Fruit fly (Drosophila melanogaster) whole organism, embryonic: ENCODE results near the gene Hsp83.
A peak's percentile ranks its signal among the peaks of the same experiment; 100 is the strongest.

Experiments used
- Abd-B ChIP-seq: fragments of 200-800 bp; sonication (Bioruptor generic); optimal IDR thresholded peaks from 2 replicates; lab custom pipeline; 2018; ENCODE audit warnings: missing biosample characterization, mild to moderate bottlenecking, missing genetic modification characterization, moderate library complexity
- Bdp1 ChIP-seq: fragments of 200-800 bp; sonication (Bioruptor generic); optimal IDR thresholded peaks from 3 replicates; lab custom pipeline; 2016; ENCODE audit warnings: missing biosample characterization, missing genetic modification characterization
- CG11456 ChIP-seq: fragments of 200-800 bp; sonication (Bioruptor generic); IDR thresholded peaks from 3 replicates; pipeline ENCODE4 v1.3.6; 2022; ENCODE audit warnings: missing biosample characterization, missing genetic modification characterization
- CG11695 ChIP-seq: fragments of 200-800 bp; sonication (Bioruptor generic); IDR thresholded peaks from 3 replicates; pipeline ENCODE4 v1.3.6; 2022; ENCODE audit warnings: missing biosample characterization, missing genetic modification characterization
- CG12155 ChIP-seq: fragments of 200-800 bp; sonication (Bioruptor generic); optimal IDR thresholded peaks from 3 replicates; lab custom pipeline; 2016; ENCODE audit warnings: missing biosample characterization, missing genetic modification characterization
- CG1233 ChIP-seq: fragments of 200-800 bp; sonication (Bioruptor generic); optimal IDR thresholded peaks from 4 replicates; lab custom pipeline; 2018; ENCODE audit warnings: missing biosample characterization, mild to moderate bottlenecking, missing genetic modification characterization
- CG16863 ChIP-seq: fragments of 200-800 bp; sonication (Bioruptor generic); optimal IDR thresholded peaks from 3 replicates; lab custom pipeline; 2016; ENCODE audit warnings: missing biosample characterization, missing genetic modification characterization
- CG17829 ChIP-seq: fragments of 200-800 bp; optimal IDR thresholded peaks from 2 replicates; lab custom pipeline; 2019; ENCODE audit warnings: missing biosample characterization, mild to moderate bottlenecking, missing genetic modification characterization, moderate library complexity
- CG18764 ChIP-seq: fragments of 200-800 bp; sonication (Bioruptor generic); optimal IDR thresholded peaks from 3 replicates; lab custom pipeline; 2016; ENCODE audit warnings: missing biosample characterization, missing genetic modification characterization
- CG2889 ChIP-seq: fragments of 200-800 bp; sonication (Bioruptor generic); IDR thresholded peaks from 3 replicates; pipeline ENCODE4 v1.3.6; 2022; ENCODE audit warnings: missing biosample characterization, missing genetic modification characterization
- CG33213 ChIP-seq: fragments of 200-800 bp; sonication (Bioruptor generic); optimal IDR thresholded peaks from 3 replicates; lab custom pipeline; 2016; ENCODE audit warnings: missing biosample characterization, missing genetic modification characterization
- CG4404 ChIP-seq: fragments of 200-800 bp; sonication (Bioruptor generic); IDR thresholded peaks from 2 replicates; pipeline ENCODE4 v1.3.6; 2022; ENCODE audit warnings: missing biosample characterization, missing genetic modification characterization
- CG4820 ChIP-seq: fragments of 200-800 bp; sonication (Bioruptor generic); optimal IDR thresholded peaks from 3 replicates; lab custom pipeline; 2016; ENCODE audit warnings: missing biosample characterization, missing genetic modification characterization
- CG6175 ChIP-seq: fragments of 200-800 bp; sonication (Bioruptor generic); IDR thresholded peaks from 3 replicates; pipeline ENCODE4 v1.3.6; 2022; ENCODE audit warnings: missing biosample characterization, missing genetic modification characterization
- CG6791 ChIP-seq: fragments of 200-800 bp; sonication (Bioruptor generic); IDR thresholded peaks from 3 replicates; pipeline ENCODE4 v1.3.6; 2022; ENCODE audit warnings: missing biosample characterization, missing genetic modification characterization; ENCODE audit not compliant: partially characterized antibody
- CG9437 ChIP-seq: fragments of 200-800 bp; sonication (Bioruptor generic); optimal IDR thresholded peaks from 2 replicates; lab custom pipeline; 2018; ENCODE audit warnings: missing biosample characterization, mild to moderate bottlenecking, missing genetic modification characterization
- CG9817 ChIP-seq: fragments of 200-800 bp; sonication (Bioruptor generic); optimal IDR thresholded peaks from 2 replicates; lab custom pipeline; 2018; ENCODE audit warnings: missing biosample characterization, mild to moderate bottlenecking, missing genetic modification characterization, moderate library complexity
- Chrac-16 ChIP-seq: fragments of 200-800 bp; sonication (Bioruptor generic); optimal IDR thresholded peaks from 3 replicates; lab custom pipeline; 2016; ENCODE audit warnings: missing biosample characterization, missing genetic modification characterization
- D ChIP-seq, 2 experiments: fragments of 200-800 bp in 1 of 2; fragments of >200 bp in 1 of 2; sonication (Bioruptor generic) in 1 of 2; optimal IDR thresholded peaks; 2 replicates in 1 of 2; 3 replicates in 1 of 2; lab custom pipeline; 2017; ENCODE audit warnings: mild to moderate bottlenecking in 1 of 2, missing biosample characterization in 1 of 2, missing genetic modification characterization in 1 of 2, missing genetic modification reagents in 1 of 2
- Dad ChIP-seq: fragments of 200-800 bp; sonication (Bioruptor generic); optimal IDR thresholded peaks from 3 replicates; lab custom pipeline; 2016; ENCODE audit warnings: missing biosample characterization, missing genetic modification characterization
- Dbx ChIP-seq: fragments of 200-800 bp; sonication (Bioruptor generic); IDR thresholded peaks from 3 replicates; pipeline ENCODE4 v1.3.6; 2022; ENCODE audit warnings: missing biosample characterization, missing genetic modification characterization
- Dll ChIP-seq: fragments of 200-800 bp; sonication (Bioruptor generic); IDR thresholded peaks from 4 replicates; pipeline ENCODE4 v1.3.6; 2022; ENCODE audit warnings: missing biosample characterization, missing genetic modification characterization; ENCODE audit not compliant: partially characterized antibody
- Doc3 ChIP-seq: fragments of 200-800 bp; sonication (Bioruptor generic); IDR thresholded peaks from 3 replicates; pipeline ENCODE4 v1.3.6; 2022; ENCODE audit warnings: missing biosample characterization, missing genetic modification characterization; ENCODE audit not compliant: partially characterized antibody
- E2f2 ChIP-seq: fragments of 200-800 bp; sonication (Bioruptor generic); IDR thresholded peaks from 2 replicates; pipeline ENCODE4 v1.3.6; 2022; ENCODE audit warnings: missing biosample characterization, missing genetic modification characterization
- Ets97D ChIP-seq: fragments of 200-800 bp; sonication (Bioruptor generic); optimal IDR thresholded peaks from 3 replicates; lab custom pipeline; 2016; ENCODE audit warnings: missing biosample characterization, missing genetic modification characterization
- Fer1 ChIP-seq: fragments of 200-800 bp; sonication (Bioruptor generic); optimal IDR thresholded peaks from 2 replicates; lab custom pipeline; 2017; ENCODE audit warnings: missing biosample characterization, mild to moderate bottlenecking, missing genetic modification characterization
- Hand ChIP-seq: fragments of 200-800 bp; sonication (Bioruptor generic); optimal IDR thresholded peaks from 2 replicates; lab custom pipeline; 2017; ENCODE audit warnings: mild to moderate bottlenecking, missing biosample characterization, missing genetic modification reagents, missing genetic modification characterization
- HmgZ ChIP-seq: fragments of 200-800 bp; sonication (Bioruptor generic); optimal IDR thresholded peaks from 2 replicates; lab custom pipeline; 2018; ENCODE audit warnings: missing biosample characterization, mild to moderate bottlenecking, missing genetic modification characterization
- MESR4 ChIP-seq: fragments of 200-800 bp; sonication (Bioruptor generic); optimal IDR thresholded peaks from 2 replicates; lab custom pipeline; 2018; ENCODE audit warnings: missing biosample characterization, mild to moderate bottlenecking, missing genetic modification characterization, moderate library complexity
- Optix ChIP-seq: fragments of 200-800 bp; sonication (Bioruptor generic); IDR thresholded peaks from 3 replicates; pipeline ENCODE4 v1.3.6; 2022; ENCODE audit warnings: missing biosample characterization, missing genetic modification characterization
- PHDP ChIP-seq: fragments of 200-800 bp; sonication (Bioruptor generic); optimal IDR thresholded peaks from 3 replicates; lab custom pipeline; 2018; ENCODE audit warnings: missing biosample characterization, mild to moderate bottlenecking, missing genetic modification characterization, moderate library complexity
- Sry-β ChIP-seq: fragments of 200-800 bp; sonication (Bioruptor generic); optimal IDR thresholded peaks from 2 replicates; lab custom pipeline; 2018; ENCODE audit warnings: missing biosample characterization, mild to moderate bottlenecking, missing genetic modification characterization, moderate library complexity
- Sry-δ ChIP-seq: fragments of 200-800 bp; sonication (Bioruptor generic); optimal IDR thresholded peaks from 2 replicates; lab custom pipeline; 2016; ENCODE audit warnings: missing biosample characterization, missing genetic modification characterization
- Tbp ChIP-seq: fragments of >200 bp; optimal IDR thresholded peaks from 2 replicates; lab custom pipeline; 2018; ENCODE audit warnings: missing biosample characterization, missing genetic modification characterization
- Usf ChIP-seq: fragments of 200-800 bp; sonication (Bioruptor generic); optimal IDR thresholded peaks from 2 replicates; lab custom pipeline; 2017; ENCODE audit warnings: missing genotype, missing biosample characterization, missing genetic modification characterization
- ato ChIP-seq: fragments of 200-800 bp; sonication (Bioruptor generic); IDR thresholded peaks from 2 replicates; pipeline ENCODE4 v1.3.6; 2022; ENCODE audit warnings: missing biosample characterization, missing genetic modification characterization; ENCODE audit not compliant: partially characterized antibody
- chif ChIP-seq, 2 experiments: fragments of 200-800 bp; sonication (Bioruptor generic); optimal IDR thresholded peaks; 3 replicates each; lab custom pipeline; 2016; ENCODE audit warnings: missing biosample characterization in 2 of 2, missing genetic modification characterization in 2 of 2
- chn ChIP-seq: fragments of 200-800 bp; sonication (Bioruptor generic); optimal IDR thresholded peaks from 2 replicates; lab custom pipeline; 2016; ENCODE audit warnings: missing biosample characterization, missing genetic modification characterization
- crp ChIP-seq, 2 experiments: fragments of 200-800 bp; sonication (Bioruptor generic); optimal IDR thresholded peaks; 2 replicates in 1 of 2; 3 replicates in 1 of 2; lab custom pipeline; 2017; ENCODE audit warnings: missing biosample characterization in 2 of 2, missing genetic modification characterization in 2 of 2, mild to moderate bottlenecking in 1 of 2, moderate library complexity in 1 of 2
- dysf ChIP-seq: fragments of 200-800 bp; sonication (Bioruptor generic); IDR thresholded peaks from 3 replicates; pipeline ENCODE4 v1.3.6; 2022; ENCODE audit warnings: missing biosample characterization, missing genetic modification characterization
- ems ChIP-seq: fragments of 200-800 bp; sonication (Bioruptor generic); optimal IDR thresholded peaks from 3 replicates; lab custom pipeline; 2016; ENCODE audit warnings: missing biosample characterization, missing genetic modification characterization
- esg ChIP-seq: fragments of 200-800 bp; sonication (Bioruptor generic); conservative IDR thresholded peaks from 2 replicates; pipeline ENCODE4 v1.3.6; 2022; ENCODE audit warnings: missing biosample characterization, missing genetic modification characterization
- eve ChIP-seq, 2 experiments: fragments of >200 bp; optimal IDR thresholded peaks; 2 replicates each; lab custom pipeline; 2017; ENCODE audit warnings: missing biosample characterization in 2 of 2, missing genetic modification characterization in 2 of 2
- fd96Cb ChIP-seq: fragments of 200-800 bp; sonication (Bioruptor generic); optimal IDR thresholded peaks from 2 replicates; lab custom pipeline; 2018; ENCODE audit warnings: missing biosample characterization, mild to moderate bottlenecking, missing genetic modification characterization, moderate library complexity
- lilli ChIP-seq: fragments of 200-800 bp; sonication (Bioruptor generic); optimal IDR thresholded peaks from 3 replicates; lab custom pipeline; 2016; ENCODE audit warnings: missing biosample characterization, missing genetic modification characterization
- lmd ChIP-seq: fragments of 200-800 bp; sonication (Bioruptor generic); IDR thresholded peaks from 2 replicates; pipeline ENCODE4 v1.3.6; 2022; ENCODE audit warnings: missing biosample characterization, missing genetic modification characterization
- nmo ChIP-seq: fragments of 200-800 bp; sonication (Bioruptor generic); optimal IDR thresholded peaks from 2 replicates; lab custom pipeline; 2018; ENCODE audit warnings: missing biosample characterization, mild to moderate bottlenecking, missing genetic modification characterization, moderate library complexity
- p53 ChIP-seq: fragments of 200-800 bp; sonication (Bioruptor generic); optimal IDR thresholded peaks from 2 replicates; lab custom pipeline; 2016; ENCODE audit warnings: missing biosample characterization, missing genetic modification characterization
- sisA ChIP-seq: fragments of 200-800 bp; sonication (Bioruptor generic); IDR thresholded peaks from 2 replicates; pipeline ENCODE4 v1.3.6; 2022; ENCODE audit warnings: missing biosample characterization, missing genetic modification characterization

The Hsp83 gene

dm6 chr3L:3178530-3179096 is 14.2 kb upstream of the Hsp83 start, which contains the start of the genes MnM and Girdin (continued):
- TF ChIP-seq Hand (GFP tag; lab: Kevin White, UChicago): no peak
- TF ChIP-seq chn (GFP tag; lab: Kevin White, UChicago): peak; percentile 78
- TF ChIP-seq CG6175 (GFP tag; lab: Robert Waterston, UW): peak; percentile 67; the same call in 2 of the 3 replicates
- peak; percentile 75 for TF ChIP-seq Abd-B
- no peak for TF ChIP-seq CG11695
- no peak for TF ChIP-seq Fer1 (GFP tag; lab: Kevin White, UChicago)
- no peak for TF ChIP-seq Usf
- TF ChIP-seq D (optimal IDR thresholded peaks at IDR 0.05; lab: Kevin White, UChicago): peak; percentile 91
- TF ChIP-seq D (GFP tag; optimal IDR thresholded peaks at IDR 0.05; lab: Kevin White, UChicago): no peak
- TF ChIP-seq PHDP (tag; lab: Kevin White, UChicago): no peak
- peak; percentile 100 for TF ChIP-seq Sry-δ (GFP tag; lab: Kevin White, UChicago)
- TF ChIP-seq Dll (GFP tag; lab: Robert Waterston, UW): peak; percentile 93
- TF ChIP-seq CG9817 (tag; lab: Kevin White, UChicago): peak; percentile 67
- TF ChIP-seq HmgZ (tag; lab: Kevin White, UChicago): peak; percentile 82
- TF ChIP-seq Bdp1 (GFP tag; lab: Kevin White, UChicago): peak; percentile 54
- TF ChIP-seq lilli (GFP tag; lab: Kevin White, UChicago): peak; percentile 87
- TF ChIP-seq CG4404 (GFP tag; lab: Robert Waterston, UW): peak; percentile 28; the same call in 1 of the 2 replicates
- TF ChIP-seq crp (GFP tag; optimal IDR thresholded peaks at IDR 0.05; lab: Kevin White, UChicago): peak in 1 of 2 experiments; percentile 35
- peak; percentile 16 for TF ChIP-seq fd96Cb (tag; lab: Kevin White, UChicago)
- peak; percentile 40 for TF ChIP-seq p53
- TF ChIP-seq Tbp: peak; percentile 39
- TF ChIP-seq Sry-β (GFP tag; lab: Kevin White, UChicago): peak; percentile 92
- peak; percentile 69; the same call in 1 of the 3 replicates for TF ChIP-seq CG6791 (GFP tag; lab: Robert Waterston, UW)
- TF ChIP-seq Ets97D (GFP tag; lab: Kevin White, UChicago): peak; percentile 79
- TF ChIP-seq CG9437 (GFP tag; lab: Kevin White, UChicago): no peak
- peak; percentile 32 for TF ChIP-seq CG18764 (GFP tag; lab: Kevin White, UChicago)
- TF ChIP-seq sisA (GFP tag; lab: Robert Waterston, UW): peak; percentile 56
- TF ChIP-seq CG17829 (tag; lab: Kevin White, UChicago): peak; percentile 71
- TF ChIP-seq ato: peak; percentile 64; the same call in 1 of the 2 replicates
- TF ChIP-seq CG33213 (GFP tag; lab: Kevin White, UChicago): peak; percentile 64
- peak; percentile 42 for TF ChIP-seq esg (GFP tag; lab: Robert Waterston, UW)
- TF ChIP-seq MESR4 (GFP tag; lab: Kevin White, UChicago): peak; percentile 63
- no peak for TF ChIP-seq CG2889 (GFP tag; lab: Robert Waterston, UW)
- TF ChIP-seq ems (GFP tag; lab: Kevin White, UChicago): peak; percentile 50
- peak; percentile 84 for TF ChIP-seq E2f2 (GFP tag; lab: Robert Waterston, UW)
- TF ChIP-seq dysf (GFP tag; lab: Robert Waterston, UW): peak; percentile 64; the same call in 2 of the 3 replicates
- peak; percentile 87 for TF ChIP-seq nmo (GFP tag; lab: Kevin White, UChicago)
- peak; percentile 61 for TF ChIP-seq Chrac-16 (GFP tag; lab: Kevin White, UChicago)
- peak; percentile 56 for TF ChIP-seq lmd (GFP tag; lab: Robert Waterston, UW)
- TF ChIP-seq CG11456: peak; percentile 57; the same call in 2 of the 3 replicates
- TF ChIP-seq Optix: no peak
- TF ChIP-seq chif (GFP tag; optimal IDR thresholded peaks at IDR 0.05; lab: Kevin White, UChicago): peak; percentile 37 to 74
- no peak for TF ChIP-seq eve (GFP tag; optimal IDR thresholded peaks at IDR 0.05; lab: Kevin White, UChicago)
- TF ChIP-seq Dbx (GFP tag; lab: Robert Waterston, UW): peak; percentile 61
- peak; percentile 63 for TF ChIP-seq CG16863 (GFP tag; lab: Kevin White, UChicago)
- peak; percentile 45 for TF ChIP-seq CG4820 (GFP tag; lab: Kevin White, UChicago)
- no peak for TF ChIP-seq CG1233 (GFP tag; lab: Kevin White, UChicago)
- TF ChIP-seq Doc3: peak; percentile 82
- peak; percentile 60 for TF ChIP-seq Dad
- peak; percentile 71 for TF ChIP-seq CG12155 (GFP tag; lab: Kevin White, UChicago)
